Fruit fly (Drosophila melanogaster): Measurements from ENCODE around the gene CG43348.

CG43348 gene

dm6 chr2L:1172704-1173107, 26.5 kb upstream of the CG43348 start, which contains the start of the genes Charon and CG4887 (continued):
- TF ChIP-seq CG14965 (GFP tag; optimal IDR thresholded peaks at IDR 0.05; ENCODE audit: borderline replicate concordance): no peak
- TF ChIP-seq sim (GFP tag; IDR thresholded peaks at IDR 0.05): no peak
- TF ChIP-seq chinmo (GFP tag; IDR thresholded peaks at IDR 0.05; ENCODE audit: partially characterized antibody): no peak
- no peak for TF ChIP-seq Kr (GFP tag; optimal IDR thresholded peaks at IDR 0.05)
- TF ChIP-seq Pdp1 (GFP tag; optimal IDR thresholded peaks at IDR 0.05): peak in 1 of 2 experiments; percentile 87
- peak; percentile 11; the same call in 1 of the 3 replicates for TF ChIP-seq so (GFP tag; IDR thresholded peaks at IDR 0.05)
- no peak for TF ChIP-seq zen2 (GFP tag; IDR thresholded peaks at IDR 0.05; ENCODE audit: partially characterized antibody)
- TF ChIP-seq sens-2 (GFP tag; IDR thresholded peaks at IDR 0.05): no peak
- TF ChIP-seq grau (tag; optimal IDR thresholded peaks at IDR 0.05): no peak
- peak; percentile 55 for TF ChIP-seq luna (GFP tag; optimal IDR thresholded peaks at IDR 0.05)
- peak; percentile 89 for TF ChIP-seq Xbp1 (GFP tag; optimal IDR thresholded peaks at IDR 0.05)
- TF ChIP-seq lbe (GFP tag; optimal IDR thresholded peaks at IDR 0.05): no peak
- peak; percentile 71 for TF ChIP-seq CG14014 (GFP tag; IDR thresholded peaks at IDR 0.05)
- no peak for TF ChIP-seq Trl (optimal IDR thresholded peaks at IDR 0.05)
- TF ChIP-seq Trl (GFP tag; optimal IDR thresholded peaks at IDR 0.05): peak; percentile 86
- peak; percentile 35; the same call in 1 of the 2 replicates for TF ChIP-seq GATAe (GFP tag; conservative IDR thresholded peaks at IDR 0.05)
- peak; percentile 34; the same call in 1 of the 3 replicates for TF ChIP-seq CG14860 (GFP tag; IDR thresholded peaks at IDR 0.05; ENCODE audit: partially characterized antibody)
- no peak for TF ChIP-seq CG3407 (GFP tag; optimal IDR thresholded peaks at IDR 0.05)
- TF ChIP-seq CG2199 (GFP tag; IDR thresholded peaks at IDR 0.05): no peak
- no peak for TF ChIP-seq CG3065 (GFP tag; optimal IDR thresholded peaks at IDR 0.05)
- no peak for TF ChIP-seq CG6254 (GFP tag; optimal IDR thresholded peaks at IDR 0.05)
- TF ChIP-seq CG1792 (GFP tag; optimal IDR thresholded peaks at IDR 0.05): peak; percentile 72
- peak; percentile 60 for TF ChIP-seq peb (GFP tag; IDR thresholded peaks at IDR 0.05)
- peak; percentile 62; the same call in 1 of the 2 replicates for TF ChIP-seq danr (GFP tag; IDR thresholded peaks at IDR 0.05)
- TF ChIP-seq CG16779 (GFP tag; IDR thresholded peaks at IDR 0.05): no peak
- peak; percentile 58; the same call in 1 of the 3 replicates for TF ChIP-seq C15 (GFP tag; IDR thresholded peaks at IDR 0.05)
- TF ChIP-seq CG7839 (tag; optimal IDR thresholded peaks at IDR 0.05): no peak
- TF ChIP-seq Sry-β (GFP tag; optimal IDR thresholded peaks at IDR 0.05): no peak
- TF ChIP-seq mam (GFP tag; optimal IDR thresholded peaks at IDR 0.05): peak; percentile 92
- peak; percentile 41; the same call in 1 of the 2 replicates for TF ChIP-seq CG2129 (GFP tag; IDR thresholded peaks at IDR 0.05; ENCODE audit: partially characterized antibody)
- TF ChIP-seq CG10654 (GFP tag; optimal IDR thresholded peaks at IDR 0.05): peak; percentile 85
- peak; percentile 77 for TF ChIP-seq CG17829 (tag; optimal IDR thresholded peaks at IDR 0.05)
- TF ChIP-seq fd96Cb (tag; optimal IDR thresholded peaks at IDR 0.05): peak; percentile 65
- 0 out of 2 replicates have a peak, but pooled peaks have one; percentile 19 for TF ChIP-seq Awh (GFP tag; IDR thresholded peaks at IDR 0.05)
- peak; percentile 55; the same call in 1 of the 3 replicates for TF ChIP-seq gce (GFP tag; IDR thresholded peaks at IDR 0.05)
- TF ChIP-seq CG6689 (GFP tag; IDR thresholded peaks at IDR 0.05): peak; percentile 77
- TF ChIP-seq slp2 (GFP tag; optimal IDR thresholded peaks at IDR 0.05): peak; percentile 75
- peak; percentile 38 for TF ChIP-seq en (GFP tag; optimal IDR thresholded peaks at IDR 0.05)
- TF ChIP-seq esg (GFP tag; conservative IDR thresholded peaks at IDR 0.05): peak; percentile 84
- no peak for TF ChIP-seq zf30C (GFP tag; optimal IDR thresholded peaks at IDR 0.05)
- TF ChIP-seq rib (GFP tag; IDR thresholded peaks at IDR 0.05): peak; percentile 66
- TF ChIP-seq CG4730 (GFP tag; IDR thresholded peaks at IDR 0.05): peak; percentile 64
- peak; percentile 71 for TF ChIP-seq Bdp1 (GFP tag; optimal IDR thresholded peaks at IDR 0.05)
- TF ChIP-seq E2f1 (GFP tag; IDR thresholded peaks at IDR 0.05): peak; percentile 77
- peak; percentile 4 for TF ChIP-seq p53 (GFP tag; optimal IDR thresholded peaks at IDR 0.05)
- TF ChIP-seq CG3281 (GFP tag; optimal IDR thresholded peaks at IDR 0.05): peak; percentile 80
- TF ChIP-seq lilli (GFP tag; optimal IDR thresholded peaks at IDR 0.05): peak; percentile 93
- TF ChIP-seq row (GFP tag; IDR thresholded peaks at IDR 0.05): peak; percentile 95
- peak; percentile 83 for TF ChIP-seq CG1602 (GFP tag; optimal IDR thresholded peaks at IDR 0.05)
- no peak for TF ChIP-seq CG17359 (tag; optimal IDR thresholded peaks at IDR 0.05)
- peak; percentile 58 for TF ChIP-seq ab (GFP tag; optimal IDR thresholded peaks at IDR 0.05)
- peak; percentile 83 for TF ChIP-seq Gug (GFP tag; IDR thresholded peaks at IDR 0.05)

Measured in whole organism, embryonic.